Worm (Caenorhabditis elegans): ENCODE data around the gene Y51A2A.16.

The Y51A2A.16 gene

DNA sequence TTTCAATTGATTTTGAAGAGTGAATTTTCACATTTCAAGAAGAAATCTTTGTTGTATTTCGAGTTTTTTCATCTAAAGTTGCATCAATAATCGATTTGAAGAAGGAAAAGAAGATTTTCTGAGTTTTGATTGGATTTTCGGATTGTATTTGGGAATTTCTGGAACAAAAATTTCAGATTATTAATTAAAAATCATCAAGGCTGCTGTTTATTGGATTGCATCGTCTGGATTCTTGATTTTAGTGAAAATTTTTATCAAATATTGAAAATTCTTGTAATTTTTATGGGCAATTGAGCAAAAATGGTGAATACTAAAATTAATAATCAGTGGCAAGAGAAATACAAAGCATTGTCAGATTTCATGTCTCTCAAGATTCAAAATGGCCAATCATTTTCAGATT, 17.8 kb upstream of the Y51A2A.16 start, which contains the start of gene Y51A2A.5:
TSS of gene Y51A2A.5 (plus strand) at position 301 of the 400 bp plus-strand sequence.
- no peak for TF ChIP-seq snpc-4 (tag; optimal IDR thresholded peaks at IDR 0.05)

DNA sequence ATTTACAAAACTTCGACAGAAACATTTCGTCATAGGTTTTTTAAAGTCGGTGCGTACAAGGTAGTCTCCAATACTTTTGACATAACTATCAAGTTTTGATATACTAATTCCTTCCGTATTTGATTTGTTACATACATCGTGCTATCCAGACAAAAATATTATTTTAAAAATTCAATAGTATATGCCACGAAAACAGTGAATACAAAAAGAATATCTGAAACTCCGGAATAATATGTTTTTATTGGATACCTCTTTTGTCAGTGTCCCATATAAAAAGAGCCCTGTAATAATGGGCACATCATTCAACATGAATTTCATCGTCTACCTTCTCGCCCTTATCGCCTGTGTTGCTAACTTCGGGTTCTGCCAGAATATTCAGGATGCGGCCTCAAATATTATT, 11.6 kb upstream of the Y51A2A.16 start, which contains the start of gene Y51A2A.12:
TSS of gene Y51A2A.12 (plus strand) at position 301 of the 400 bp plus-strand sequence.
- TF ChIP-seq nhr-237 (tag; optimal IDR thresholded peaks at IDR 0.05) (no peak), zag-1 (tag; optimal IDR thresholded peaks at IDR 0.05) (no peak), nhr-23 (tag; optimal IDR thresholded peaks at IDR 0.05) (no peak), nhr-25 (tag; optimal IDR thresholded peaks at IDR 0.05) (no peak)

DNA sequence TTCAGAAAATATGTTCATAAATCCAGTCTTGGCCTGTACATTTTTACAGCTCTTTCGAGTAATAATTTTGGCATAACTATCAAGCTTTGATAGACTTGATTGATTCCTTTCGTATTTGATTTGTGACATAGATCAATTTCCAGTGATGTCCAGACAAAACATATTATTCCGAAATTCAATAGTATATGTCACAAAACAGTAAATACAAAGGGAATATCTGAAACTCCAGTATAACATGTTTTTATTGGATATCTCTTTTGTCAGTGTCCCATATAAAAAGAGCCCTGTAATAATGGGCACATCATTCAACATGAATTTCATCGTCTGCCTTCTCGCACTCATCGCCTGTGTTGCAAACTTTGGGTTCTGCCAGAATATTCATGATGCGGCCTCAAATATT, 10.0 kb upstream of the Y51A2A.16 start, which contains the start of gene Y51A2A.4:
TSS of gene Y51A2A.4 (plus strand) at position 301 of the 400 bp plus-strand sequence.
- TF ChIP-seq lin-39 (tag; optimal IDR thresholded peaks at IDR 0.05) (no peak), ztf-4 (tag; optimal IDR thresholded peaks at IDR 0.05) (no peak), alr-1 (tag; optimal IDR thresholded peaks at IDR 0.05) (no peak), ceh-82 (tag; optimal IDR thresholded peaks at IDR 0.05) (no peak), ztf-11 (tag; optimal IDR thresholded peaks at IDR 0.05) (no peak), skn-1 (tag; optimal IDR thresholded peaks at IDR 0.05) (no peak), unc-55 (GFP tag; optimal IDR thresholded peaks at IDR 0.05) (no peak), unc-39 (tag; optimal IDR thresholded peaks at IDR 0.05) (no peak), lin-13 (GFP tag; optimal IDR thresholded peaks at IDR 0.05) (no peak), gmeb-1 (tag; optimal IDR thresholded peaks at IDR 0.05) (no peak), nhr-77 (tag; optimal IDR thresholded peaks at IDR 0.05) (no peak), ama-1 (optimal IDR thresholded peaks at IDR 0.05) (no peak), dmd-4 (tag; optimal IDR thresholded peaks at IDR 0.05) (no peak)

DNA sequence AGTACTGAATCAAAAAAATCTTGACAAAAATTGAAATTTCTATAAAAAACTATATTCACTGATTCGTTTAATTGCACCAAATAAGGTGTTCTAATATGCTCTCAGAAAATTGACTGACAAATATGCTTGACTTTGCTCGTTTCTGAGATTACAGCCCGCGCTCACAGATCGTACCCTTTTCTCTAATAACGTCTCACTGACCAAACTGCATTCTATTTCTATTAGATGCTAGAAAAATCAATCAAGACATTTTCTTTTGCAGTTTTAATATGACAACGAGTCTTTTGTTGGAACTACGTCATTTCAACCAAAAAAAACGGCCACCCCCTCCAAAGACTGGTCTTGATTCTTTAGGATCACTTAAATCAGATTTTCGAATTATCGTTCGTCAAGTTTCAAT, 1.9 kb upstream of the Y51A2A.16 start, which contains the start of gene clec-247:
TSS of gene clec-247 (plus strand) at position 301 of the 400 bp plus-strand sequence.
- TF ChIP-seq sma-3 (GFP tag; optimal IDR thresholded peaks at IDR 0.05) (no peak), ztf-1 (GFP tag; conservative IDR thresholded peaks at IDR 0.05) (no peak), skn-1 (tag; optimal IDR thresholded peaks at IDR 0.05) (no peak), nhr-12 (tag; optimal IDR thresholded peaks at IDR 0.05) (no peak), unc-55 (GFP tag; optimal IDR thresholded peaks at IDR 0.05) (no peak), ZK546.5 (tag; optimal IDR thresholded peaks at IDR 0.05) (no peak), C34F6.9 (tag; optimal IDR thresholded peaks at IDR 0.05) (no peak), elt-3 (tag; optimal IDR thresholded peaks at IDR 0.05) (no peak), mbf-1 (tag; optimal IDR thresholded peaks at IDR 0.05) (no peak), snpc-4 (tag; optimal IDR thresholded peaks at IDR 0.05) (no peak), ceh-16 (tag; optimal IDR thresholded peaks at IDR 0.05) (no peak), lin-11 (tag; optimal IDR thresholded peaks at IDR 0.05) (no peak), nhr-10 (tag; optimal IDR thresholded peaks at IDR 0.05) (no peak), nhr-23 (tag; optimal IDR thresholded peaks at IDR 0.05) (no peak), nhr-21 (tag; optimal IDR thresholded peaks at IDR 0.05) (no peak), sem-4 (tag; optimal IDR thresholded peaks at IDR 0.05) (no peak), egl-27 (tag; optimal IDR thresholded peaks at IDR 0.05) (no peak)

DNA sequence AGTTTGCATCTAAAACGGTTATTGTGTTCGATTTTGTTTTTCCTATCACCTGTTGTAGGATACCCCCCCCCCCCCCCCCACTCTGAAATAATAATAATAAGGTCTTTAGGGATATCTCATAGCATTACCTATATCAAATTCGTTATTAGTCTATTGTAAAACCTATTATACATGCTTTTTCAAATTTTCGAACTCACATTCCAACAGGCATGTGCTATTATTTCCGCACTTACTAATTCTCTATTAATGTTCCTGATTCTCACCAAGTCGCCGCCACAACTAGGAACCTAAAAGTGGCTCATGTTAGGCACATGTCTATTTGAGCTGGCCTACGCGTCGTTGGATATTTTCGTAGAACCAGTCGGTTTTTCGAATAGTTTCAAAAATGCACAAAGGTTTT, 10.3 kb downstream of the Y51A2A.16 start, which contains the start of gene Y37H2C.4:
TSS of gene Y37H2C.4 (plus strand) at position 301 of the 400 bp plus-strand sequence.
- TF ChIP-seq dmd-4 (tag; optimal IDR thresholded peaks at IDR 0.05), result no peak
- no peak for TF ChIP-seq nhr-77 (tag; optimal IDR thresholded peaks at IDR 0.05)
- TF ChIP-seq nhr-25 (tag; optimal IDR thresholded peaks at IDR 0.05), result no peak
- no peak for TF ChIP-seq ztf-11 (tag; optimal IDR thresholded peaks at IDR 0.05)
- TF ChIP-seq ztf-4 (tag; optimal IDR thresholded peaks at IDR 0.05), result no peak
- no peak for TF ChIP-seq nhr-237 (tag; optimal IDR thresholded peaks at IDR 0.05)
- TF ChIP-seq C34F6.9 (tag; optimal IDR thresholded peaks at IDR 0.05), result no peak
- no peak for TF ChIP-seq alr-1 (tag; optimal IDR thresholded peaks at IDR 0.05)
- TF ChIP-seq R02D3.7 (tag; optimal IDR thresholded peaks at IDR 0.05), result no peak
- TF ChIP-seq nhr-10 (tag; optimal IDR thresholded peaks at IDR 0.05), result no peak
- TF ChIP-seq F13H6.1 (tag; optimal IDR thresholded peaks at IDR 0.05), result no peak
- TF ChIP-seq lin-13 (GFP tag; optimal IDR thresholded peaks at IDR 0.05), result no peak
- TF ChIP-seq mdl-1 (tag; optimal IDR thresholded peaks at IDR 0.05), result no peak
- TF ChIP-seq aly-2 (tag; optimal IDR thresholded peaks at IDR 0.05), result no peak
- no peak for TF ChIP-seq mbf-1 (tag; optimal IDR thresholded peaks at IDR 0.05)
- TF ChIP-seq sma-9 (GFP tag; optimal IDR thresholded peaks at IDR 0.05), result no peak
- TF ChIP-seq sma-9 (tag; optimal IDR thresholded peaks at IDR 0.05), result no peak
- TF ChIP-seq fos-1 (tag; optimal IDR thresholded peaks at IDR 0.05), result no peak
- TF ChIP-seq lin-11 (tag; optimal IDR thresholded peaks at IDR 0.05), result no peak

Measured in whole organism, L2 larva.